Worm (Caenorhabditis elegans): ENCODE results near the gene gcy-13.

DNA sequence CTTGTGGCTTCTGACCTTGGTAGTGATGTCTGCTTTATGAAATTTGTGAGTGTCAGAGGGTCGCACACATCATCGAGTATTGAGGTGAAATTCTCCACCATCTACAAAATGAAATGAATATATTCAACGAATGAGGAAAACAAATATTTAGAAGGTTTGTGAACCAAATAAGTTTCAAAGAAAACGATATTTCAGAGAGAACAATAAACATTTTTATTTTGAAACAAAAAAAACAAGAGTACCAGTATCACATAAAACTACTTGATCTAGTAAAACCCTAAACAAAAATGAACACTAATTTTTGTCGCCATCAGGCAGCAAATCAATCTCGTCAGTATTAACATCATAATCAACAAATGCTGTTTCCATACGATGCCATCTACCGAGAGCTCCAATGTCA is 52.3 kb downstream of the gcy-13 start, which contains the start of gene R04F11.3:
- no peak for TF ChIP-seq dmd-4 (tag; optimal IDR thresholded peaks at IDR 0.05)
- no peak for TF ChIP-seq F13H6.1 (tag; optimal IDR thresholded peaks at IDR 0.05)
- no peak for TF ChIP-seq lin-39 (tag; optimal IDR thresholded peaks at IDR 0.05)
- TF ChIP-seq aly-2 (tag; optimal IDR thresholded peaks at IDR 0.05): no peak
- no peak for TF ChIP-seq elt-1 (tag; optimal IDR thresholded peaks at IDR 0.05)
- no peak for TF ChIP-seq snpc-4 (tag; optimal IDR thresholded peaks at IDR 0.05)

Data from whole organism, L2 larva.